Fruit fly (Drosophila melanogaster): ENCODE measurements around the gene eIF4EHP.
A peak's percentile ranks its signal among the peaks of the same experiment; 100 is the strongest.

Gene eIF4EHP

DNA sequence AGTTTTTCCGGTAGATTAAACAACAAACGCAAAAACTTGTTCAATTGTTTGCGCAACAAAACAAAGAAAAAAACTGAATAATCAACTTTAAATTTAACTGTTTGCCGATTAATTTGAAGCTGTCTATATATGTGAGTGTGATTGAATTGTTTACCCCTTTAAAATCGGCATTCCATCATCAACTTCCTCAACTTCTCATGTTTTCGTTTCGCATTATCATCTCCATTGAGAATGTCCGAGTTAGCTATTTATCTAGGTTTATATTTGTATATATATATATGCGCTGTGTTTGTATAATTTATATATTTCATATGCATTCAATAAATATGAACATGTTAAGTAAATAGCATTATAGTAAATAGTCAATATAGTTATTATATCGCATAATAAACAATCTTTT, 6.4 kb downstream of the eIF4EHP start (continued):
- TF ChIP-seq CG8290 (GFP tag; optimal IDR thresholded peaks at IDR 0.05) (no peak), CG8290 (tag; optimal IDR thresholded peaks at IDR 0.05) (no peak), corto (GFP tag; optimal IDR thresholded peaks at IDR 0.05) (no peak), Hr51 (GFP tag; optimal IDR thresholded peaks at IDR 0.05) (no peak), stwl (tag; optimal IDR thresholded peaks at IDR 0.05) (no peak), CG17328 (GFP tag; IDR thresholded peaks at IDR 0.05) (no peak), CG4404 (GFP tag; IDR thresholded peaks at IDR 0.05) (no peak), hbn (GFP tag; IDR thresholded peaks at IDR 0.05; ENCODE audit: partially characterized antibody) (no peak), row (GFP tag; IDR thresholded peaks at IDR 0.05) (no peak), slou (GFP tag; optimal IDR thresholded peaks at IDR 0.05) (no peak), pum (GFP tag; optimal IDR thresholded peaks at IDR 0.05) (no peak), az2 (GFP tag; optimal IDR thresholded peaks at IDR 0.05) (no peak), CG7987 (GFP tag; optimal IDR thresholded peaks at IDR 0.05) (no peak), Hey (tag; optimal IDR thresholded peaks at IDR 0.05) (no peak), fru (optimal IDR thresholded peaks at IDR 0.05) (no peak), ERR (GFP tag; optimal IDR thresholded peaks at IDR 0.05) (no peak), Fer1 (GFP tag; optimal IDR thresholded peaks at IDR 0.05) (peak; percentile 50), Atf6 (GFP tag; IDR thresholded peaks at IDR 0.05) (peak; percentile 46; the same call in 1 of the 2 replicates), CG14860 (GFP tag; IDR thresholded peaks at IDR 0.05; ENCODE audit: partially characterized antibody) (no peak), Kr (GFP tag; optimal IDR thresholded peaks at IDR 0.05) (no peak), NfI (GFP tag; optimal IDR thresholded peaks at IDR 0.05) (no peak), Elba2 (GFP tag; optimal IDR thresholded peaks at IDR 0.05) (no peak), Xbp1 (GFP tag; optimal IDR thresholded peaks at IDR 0.05) (no peak), CG15696 (tag; optimal IDR thresholded peaks at IDR 0.05) (no peak), CG33557 (GFP tag; optimal IDR thresholded peaks at IDR 0.05) (no peak), ind (GFP tag; optimal IDR thresholded peaks at IDR 0.05) (no peak), disco-r (GFP tag; optimal IDR thresholded peaks at IDR 0.05) (no peak), CG13123 (GFP tag; optimal IDR thresholded peaks at IDR 0.05) (no peak), Sry-δ (GFP tag; optimal IDR thresholded peaks at IDR 0.05) (no peak), pros (GFP tag; optimal IDR thresholded peaks at IDR 0.05) (no peak), Scr (GFP tag; IDR thresholded peaks at IDR 0.05; ENCODE audit: partially characterized antibody) (no peak), CG10979 (tag; optimal IDR thresholded peaks at IDR 0.05) (no peak), dm (GFP tag; optimal IDR thresholded peaks at IDR 0.05) (no peak), Optix (GFP tag; IDR thresholded peaks at IDR 0.05) (no peak), Gsc (GFP tag; IDR thresholded peaks at IDR 0.05) (no peak), fd96Cb (tag; optimal IDR thresholded peaks at IDR 0.05) (no peak), jumu (GFP tag; optimal IDR thresholded peaks at IDR 0.05) (no peak), CG14710 (tag; optimal IDR thresholded peaks at IDR 0.05) (no peak), CG17829 (tag; optimal IDR thresholded peaks at IDR 0.05) (no peak), ewg (GFP tag; optimal IDR thresholded peaks at IDR 0.05) (no peak), CG6854 (GFP tag; optimal IDR thresholded peaks at IDR 0.05) (no peak), cg (GFP tag; optimal IDR thresholded peaks at IDR 0.05) (no peak), chinmo (GFP tag; IDR thresholded peaks at IDR 0.05; ENCODE audit: partially characterized antibody) (no peak), esg (GFP tag; conservative IDR thresholded peaks at IDR 0.05) (no peak), CG4282 (GFP tag; optimal IDR thresholded peaks at IDR 0.05) (no peak), croc (GFP tag; conservative IDR thresholded peaks at IDR 0.05) (no peak), jing (GFP tag; optimal IDR thresholded peaks at IDR 0.05) (no peak), Hand (GFP tag; optimal IDR thresholded peaks at IDR 0.05) (no peak), zen2 (GFP tag; IDR thresholded peaks at IDR 0.05; ENCODE audit: partially characterized antibody) (no peak), CG15073 (GFP tag; optimal IDR thresholded peaks at IDR 0.05) (no peak), h (optimal IDR thresholded peaks at IDR 0.05) (no peak), dati (GFP tag; IDR thresholded peaks at IDR 0.05) (no peak), CG6765 (GFP tag; optimal IDR thresholded peaks at IDR 0.05) (peak; percentile 41)
